Fruit fly (Drosophila melanogaster): ENCODE measurements around the gene CG43271.

DNA sequence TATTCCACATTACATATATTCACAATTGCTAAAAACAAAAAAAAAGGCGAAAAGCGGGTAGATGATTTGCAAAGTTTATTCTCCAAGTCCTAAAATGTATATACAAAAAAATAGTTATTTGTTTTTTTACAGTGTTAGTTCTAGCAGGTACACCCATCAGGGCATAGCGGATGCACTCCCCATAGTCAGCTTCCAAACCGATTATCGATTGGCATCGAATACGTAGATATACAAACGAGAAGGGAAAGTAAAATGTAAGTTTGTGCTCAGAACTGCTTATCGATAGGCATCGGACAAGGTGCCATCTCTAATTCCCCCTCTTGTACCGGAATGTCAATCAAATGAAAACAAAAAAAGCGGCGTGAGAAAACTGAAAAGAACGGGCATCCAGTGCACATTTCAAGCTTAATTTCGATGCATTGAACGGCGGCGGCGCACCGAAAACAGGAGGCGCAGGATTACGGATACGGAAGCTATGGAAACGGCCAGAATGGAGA is 48.3 kb upstream of the CG43271 start, which contains the start of gene CG5674:
- peak; percentile 72 to 81 for TF ChIP-seq CTCF (optimal IDR thresholded peaks at IDR 0.05)
- TF ChIP-seq CG8478 (optimal IDR thresholded peaks at IDR 0.05): no peak
